Fruit fly (Drosophila melanogaster) whole organism, embryonic: Measurements from ENCODE around the gene CG3626.

Source experiments
- Atf6 ChIP-seq: fragments of 200-800 bp; sonication (Bioruptor generic); IDR thresholded peaks from 2 replicates; pipeline ENCODE4 v1.3.6; 2022; ENCODE audit warnings: missing biosample characterization, missing genetic modification characterization
- Bgb ChIP-seq: fragments of 200-800 bp; sonication (Bioruptor generic); IDR thresholded peaks from 2 replicates; pipeline ENCODE4 v1.3.6; 2022; ENCODE audit warnings: missing biosample characterization, missing genetic modification characterization; ENCODE audit not compliant: partially characterized antibody
- BtbVII ChIP-seq: fragments of 200-800 bp; sonication (Bioruptor generic); optimal IDR thresholded peaks from 3 replicates; lab custom pipeline; 2017; ENCODE audit warnings: missing biosample characterization, mild to moderate bottlenecking, missing genetic modification characterization
- C15 ChIP-seq: fragments of 200-800 bp; sonication (Bioruptor generic); IDR thresholded peaks from 3 replicates; pipeline ENCODE4 v1.3.6; 2022; ENCODE audit warnings: missing biosample characterization, missing genetic modification characterization
- CG10543 ChIP-seq: fragments of 200-800 bp; sonication (Bioruptor generic); optimal IDR thresholded peaks from 3 replicates; lab custom pipeline; 2017; ENCODE audit warnings: missing biosample characterization, mild to moderate bottlenecking, missing genetic modification characterization, moderate library complexity
- CG10959 ChIP-seq: fragments of 200-800 bp; sonication (Bioruptor generic); IDR thresholded peaks from 2 replicates; pipeline ENCODE4 v1.3.6; 2022; ENCODE audit warnings: missing biosample characterization, missing genetic modification characterization
- CG11093 ChIP-seq: fragments of 200-800 bp; sonication (Bioruptor generic); IDR thresholded peaks from 3 replicates; pipeline ENCODE4 v1.3.6; 2022; ENCODE audit warnings: missing biosample characterization, missing genetic modification characterization
- CG11398 ChIP-seq: fragments of 200-800 bp; sonication (Bioruptor generic); optimal IDR thresholded peaks from 2 replicates; lab custom pipeline; 2016; ENCODE audit warnings: missing biosample characterization, missing genetic modification characterization
- CG11695 ChIP-seq: fragments of 200-800 bp; sonication (Bioruptor generic); IDR thresholded peaks from 3 replicates; pipeline ENCODE4 v1.3.6; 2022; ENCODE audit warnings: missing biosample characterization, missing genetic modification characterization
- CG17361 ChIP-seq: fragments of 200-800 bp; sonication (Bioruptor generic); IDR thresholded peaks from 3 replicates; pipeline ENCODE4 v1.3.6; 2022; ENCODE audit warnings: missing biosample characterization, missing genetic modification characterization
- CG18011 ChIP-seq: fragments of 200-800 bp; sonication (Bioruptor generic); optimal IDR thresholded peaks from 2 replicates; lab custom pipeline; 2017; ENCODE audit warnings: missing biosample characterization, missing genetic modification characterization, mild to moderate bottlenecking, moderate library complexity, missing genotype
- CG30020 ChIP-seq: fragments of 200-800 bp; optimal IDR thresholded peaks from 2 replicates; lab custom pipeline; 2019; ENCODE audit warnings: missing biosample characterization, mild to moderate bottlenecking, missing genetic modification characterization, moderate library complexity
- CG31224 ChIP-seq: fragments of 200-800 bp; sonication (Bioruptor generic); IDR thresholded peaks from 2 replicates; pipeline ENCODE4 v1.3.6; 2022; ENCODE audit warnings: missing biosample characterization, missing genetic modification characterization
- CG32772 ChIP-seq: fragments of 200-800 bp; sonication (Bioruptor generic); IDR thresholded peaks from 2 replicates; pipeline ENCODE4 v1.3.6; 2022; ENCODE audit warnings: missing biosample characterization, missing genetic modification characterization
- CG6254 ChIP-seq: fragments of 200-800 bp; sonication (Bioruptor generic); optimal IDR thresholded peaks from 3 replicates; lab custom pipeline; 2017; ENCODE audit warnings: mild to moderate bottlenecking, missing biosample characterization, missing genetic modification reagents, missing genetic modification characterization
- CG6683 ChIP-seq: fragments of 200-800 bp; sonication (Bioruptor generic); optimal IDR thresholded peaks from 2 replicates; lab custom pipeline; 2017; ENCODE audit warnings: missing biosample characterization, mild to moderate bottlenecking, missing genetic modification characterization, missing genetic modification reagents
- CG7271 ChIP-seq: fragments of 200-800 bp; sonication (Bioruptor generic); optimal IDR thresholded peaks from 2 replicates; lab custom pipeline; 2018; ENCODE audit warnings: missing biosample characterization, mild to moderate bottlenecking, missing genetic modification characterization, moderate library complexity
- CG8089 ChIP-seq: fragments of 200-800 bp; sonication (Bioruptor generic); optimal IDR thresholded peaks from 3 replicates; lab custom pipeline; 2016; ENCODE audit warnings: missing biosample characterization, missing genetic modification characterization
- CG8478 ChIP-seq: fragments of >200 bp; optimal IDR thresholded peaks from 2 replicates; lab custom pipeline; 2018
- CG9876 ChIP-seq: fragments of 200-800 bp; sonication (Bioruptor generic); optimal IDR thresholded peaks from 2 replicates; lab custom pipeline; 2016; ENCODE audit warnings: missing biosample characterization, missing genetic modification characterization
- D ChIP-seq, 2 experiments: fragments of 200-800 bp in 1 of 2; fragments of >200 bp in 1 of 2; sonication (Bioruptor generic) in 1 of 2; optimal IDR thresholded peaks; 2 replicates in 1 of 2; 3 replicates in 1 of 2; lab custom pipeline; 2017; ENCODE audit warnings: mild to moderate bottlenecking in 1 of 2, missing biosample characterization in 1 of 2, missing genetic modification characterization in 1 of 2, missing genetic modification reagents in 1 of 2
- E2f1 ChIP-seq: fragments of 200-800 bp; sonication (Bioruptor generic); IDR thresholded peaks from 2 replicates; pipeline ENCODE4 v1.3.6; 2022; ENCODE audit warnings: missing biosample characterization, missing genetic modification characterization
- Ets65A ChIP-seq: fragments of 200-800 bp; sonication (Bioruptor generic); peaks from one replicate; lab custom pipeline; 2016; ENCODE audit warnings: missing biosample characterization, missing genetic modification characterization
- Hey ChIP-seq: fragments of 200-800 bp; sonication (Bioruptor generic); optimal IDR thresholded peaks from 3 replicates; lab custom pipeline; 2018; ENCODE audit warnings: missing biosample characterization, mild to moderate bottlenecking, missing genetic modification characterization
- Hsf ChIP-seq: fragments of 200-800 bp; sonication (Bioruptor generic); optimal IDR thresholded peaks from 3 replicates; lab custom pipeline; 2016; ENCODE audit warnings: missing biosample characterization, missing genetic modification characterization
- MTF-1 ChIP-seq: fragments of 200-800 bp; sonication (Bioruptor generic); optimal IDR thresholded peaks from 2 replicates; lab custom pipeline; 2018; ENCODE audit warnings: missing biosample characterization, mild to moderate bottlenecking, missing genetic modification characterization, borderline replicate concordance
- Med ChIP-seq: fragments of 200-800 bp; sonication (Bioruptor generic); peaks from one replicate; lab custom pipeline; 2016; ENCODE audit warnings: missing biosample characterization, missing genetic modification characterization, mild to moderate bottlenecking, inconsistent platforms, moderate library complexity
- NC2α ChIP-seq: fragments of 200-800 bp; sonication (Bioruptor generic); optimal IDR thresholded peaks from 2 replicates; lab custom pipeline; 2016; ENCODE audit warnings: missing biosample characterization, missing genetic modification characterization
- Nf-YC ChIP-seq: fragments of 200-800 bp; optimal IDR thresholded peaks from 3 replicates; lab custom pipeline; 2019; ENCODE audit warnings: missing biosample characterization, mild to moderate bottlenecking, missing genetic modification characterization, moderate library complexity
- Oli ChIP-seq: fragments of 200-800 bp; sonication (Bioruptor generic); optimal IDR thresholded peaks from 2 replicates; lab custom pipeline; 2018; ENCODE audit warnings: missing biosample characterization, mild to moderate bottlenecking, missing genetic modification characterization, moderate library complexity
- ab ChIP-seq: fragments of 200-800 bp; sonication (Bioruptor generic); optimal IDR thresholded peaks from 2 replicates; lab custom pipeline; 2016; ENCODE audit warnings: missing biosample characterization, missing genetic modification characterization
- bigmax ChIP-seq: fragments of 200-800 bp; sonication (Bioruptor generic); optimal IDR thresholded peaks from 2 replicates; lab custom pipeline; 2018; ENCODE audit warnings: missing biosample characterization, mild to moderate bottlenecking, missing genetic modification characterization
- caup ChIP-seq: fragments of 200-800 bp; sonication (Bioruptor generic); optimal IDR thresholded peaks from 3 replicates; lab custom pipeline; 2017; ENCODE audit warnings: missing biosample characterization, mild to moderate bottlenecking, missing genetic modification characterization, moderate library complexity; ENCODE audit not compliant: severe bottlenecking
- corto ChIP-seq: fragments of 200-800 bp; sonication (Bioruptor generic); optimal IDR thresholded peaks from 2 replicates; lab custom pipeline; 2016; ENCODE audit warnings: missing biosample characterization, mild to moderate bottlenecking, missing genetic modification characterization, moderate library complexity
- en ChIP-seq: fragments of 200-800 bp; sonication (Bioruptor generic); optimal IDR thresholded peaks from 2 replicates; lab custom pipeline; 2016; ENCODE audit warnings: missing biosample characterization, missing genetic modification characterization
- fd64A ChIP-seq: fragments of 200-800 bp; sonication (Bioruptor generic); optimal IDR thresholded peaks from 3 replicates; lab custom pipeline; 2018; ENCODE audit warnings: missing biosample characterization, mild to moderate bottlenecking, missing genetic modification characterization
- gcm ChIP-seq: fragments of 200-800 bp; sonication (Bioruptor generic); optimal IDR thresholded peaks from 2 replicates; lab custom pipeline; 2019; ENCODE audit warnings: missing biosample characterization, mild to moderate bottlenecking, missing genetic modification characterization, moderate library complexity
- gsb ChIP-seq: fragments of 200-800 bp; sonication (Bioruptor generic); IDR thresholded peaks from 2 replicates; pipeline ENCODE4 v1.3.6; 2022; ENCODE audit warnings: missing biosample characterization, missing genetic modification characterization
- hkb ChIP-seq, 2 experiments: fragments of 200-800 bp in 1 of 2; fragments of >200 bp in 1 of 2; sonication (Bioruptor generic) in 1 of 2; IDR thresholded peaks in 1 of 2; optimal IDR thresholded peaks in 1 of 2; 2 replicates each; pipeline versions ENCODE4 v1.3.6 to Lab custom; 2017 to 2022; ENCODE audit warnings: missing biosample characterization in 1 of 2, missing genetic modification characterization in 1 of 2
- ind ChIP-seq: fragments of 200-800 bp; sonication (Bioruptor generic); optimal IDR thresholded peaks from 3 replicates; lab custom pipeline; 2016; ENCODE audit warnings: missing biosample characterization, missing genetic modification characterization
- jigr1 ChIP-seq: fragments of 200-800 bp; sonication (Bioruptor generic); IDR thresholded peaks from 3 replicates; pipeline ENCODE4 v1.3.6; 2022; ENCODE audit warnings: missing biosample characterization, missing genetic modification characterization
- jing ChIP-seq: fragments of 200-800 bp; sonication (Bioruptor generic); optimal IDR thresholded peaks from 2 replicates; lab custom pipeline; 2018; ENCODE audit warnings: missing biosample characterization, mild to moderate bottlenecking, missing genetic modification characterization
- jumu ChIP-seq: fragments of 200-800 bp; sonication (Bioruptor generic); optimal IDR thresholded peaks from 3 replicates; lab custom pipeline; 2016; ENCODE audit warnings: missing biosample characterization, missing genetic modification characterization
- pzg ChIP-seq: fragments of 200-800 bp; sonication (Bioruptor generic); optimal IDR thresholded peaks from 3 replicates; lab custom pipeline; 2018; ENCODE audit warnings: missing biosample characterization, mild to moderate bottlenecking, missing genetic modification characterization, moderate library complexity
- repo ChIP-seq: fragments of 200-800 bp; sonication (Bioruptor generic); optimal IDR thresholded peaks from 2 replicates; lab custom pipeline; 2016; ENCODE audit warnings: missing biosample characterization, missing genetic modification characterization
- sd ChIP-seq: fragments of 200-800 bp; sonication (Bioruptor generic); optimal IDR thresholded peaks from 3 replicates; lab custom pipeline; 2018; ENCODE audit warnings: missing biosample characterization, mild to moderate bottlenecking, missing genetic modification characterization, moderate library complexity
- sima ChIP-seq: fragments of 200-800 bp; sonication (Bioruptor generic); optimal IDR thresholded peaks from 2 replicates; lab custom pipeline; 2016; ENCODE audit warnings: missing biosample characterization, missing genetic modification characterization
- sob ChIP-seq: fragments of 200-800 bp; sonication (Bioruptor generic); IDR thresholded peaks from 2 replicates; pipeline ENCODE4 v1.3.6; 2022; ENCODE audit warnings: missing biosample characterization, missing genetic modification characterization
- toy ChIP-seq: fragments of 200-800 bp; sonication (Bioruptor generic); IDR thresholded peaks from 2 replicates; pipeline ENCODE4 v1.3.6; 2022; ENCODE audit warnings: missing biosample characterization, missing genetic modification characterization
- trh ChIP-seq: fragments of 200-800 bp; sonication (Bioruptor generic); optimal IDR thresholded peaks from 2 replicates; lab custom pipeline; 2016; ENCODE audit warnings: missing biosample characterization, missing genetic modification characterization

Gene CG3626

DNA sequence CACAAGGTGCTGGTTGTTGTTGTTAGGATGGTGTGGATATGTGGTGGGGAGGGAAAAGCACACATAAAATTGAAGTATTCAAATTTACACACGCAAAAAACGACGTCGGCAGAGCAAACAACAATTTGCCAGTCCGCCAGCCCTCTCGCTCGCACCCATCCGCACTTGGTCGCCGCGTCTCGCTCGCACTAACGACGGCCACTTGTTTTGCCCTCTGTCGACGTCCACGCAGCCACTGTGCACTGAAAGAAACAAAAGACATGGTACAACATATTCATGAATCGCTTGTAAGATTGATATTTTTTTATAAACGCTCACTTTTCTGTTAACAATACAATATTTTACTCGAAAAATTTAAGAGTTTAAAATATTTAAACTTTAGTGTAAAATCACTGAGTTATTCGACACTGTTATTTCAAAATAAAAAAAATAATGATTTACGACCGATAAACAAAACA, 42.3 kb upstream of the CG3626 start (continued):
- TF ChIP-seq caup (GFP tag; lab: Kevin White, UChicago): peak; percentile 37
- no peak for TF ChIP-seq CG8478
- TF ChIP-seq CG10959: no peak; the same call in 1 of the 2 replicates
- no peak for TF ChIP-seq MTF-1 (GFP tag; lab: Kevin White, UChicago)
- peak; percentile 90 for TF ChIP-seq Med (GFP tag; lab: Kevin White, UChicago)
- no peak for TF ChIP-seq jing (GFP tag; lab: Kevin White, UChicago)
- TF ChIP-seq bigmax (GFP tag; lab: Kevin White, UChicago): no peak
- peak; percentile 15 for TF ChIP-seq sd
- peak; percentile 27 for TF ChIP-seq CG18011 (GFP tag; lab: Kevin White, UChicago)
- peak; percentile 12 for TF ChIP-seq CG10543 (GFP tag; lab: Kevin White, UChicago)
- TF ChIP-seq CG11695: peak; percentile 69; the same call in 2 of the 3 replicates
- TF ChIP-seq CG8089: no peak
- TF ChIP-seq corto (GFP tag; lab: Kevin White, UChicago): no peak
- TF ChIP-seq Oli (tag; lab: Kevin White, UChicago): peak; percentile 60
- no peak for TF ChIP-seq Hey (tag; lab: Kevin White, UChicago)
- TF ChIP-seq gsb (GFP tag; lab: Robert Waterston, UW): peak; percentile 38; the same call in 1 of the 2 replicates
- peak; percentile 18 for TF ChIP-seq gcm (GFP tag; lab: Kevin White, UChicago)
- TF ChIP-seq toy: no peak
- TF ChIP-seq ab (GFP tag; lab: Kevin White, UChicago): no peak
- no peak for TF ChIP-seq en (GFP tag; lab: Kevin White, UChicago)
- no peak for TF ChIP-seq trh (GFP tag; lab: Kevin White, UChicago)
- TF ChIP-seq CG11398: no peak
- TF ChIP-seq Nf-YC: peak; percentile 64
- no peak for TF ChIP-seq Bgb (GFP tag; lab: Robert Waterston, UW)
- TF ChIP-seq Ets65A (GFP tag; lab: Kevin White, UChicago): peak; percentile 93
- no peak for TF ChIP-seq CG7271
- no peak; the same call in 1 of the 2 replicates for TF ChIP-seq E2f1 (GFP tag; lab: Robert Waterston, UW)
- no peak for TF ChIP-seq D (optimal IDR thresholded peaks at IDR 0.05; lab: Kevin White, UChicago)
- no peak for TF ChIP-seq D (GFP tag; optimal IDR thresholded peaks at IDR 0.05; lab: Kevin White, UChicago)
- peak; percentile 50; the same call in 1 of the 3 replicates for TF ChIP-seq CG11093 (GFP tag; lab: Robert Waterston, UW)
- no peak for TF ChIP-seq hkb (optimal IDR thresholded peaks at IDR 0.05; lab: Kevin White, UChicago)
- TF ChIP-seq hkb (GFP tag; IDR thresholded peaks at IDR 0.05; lab: Robert Waterston, UW): peak; percentile 43
- no peak for TF ChIP-seq fd64A
- TF ChIP-seq CG6683 (GFP tag; lab: Kevin White, UChicago): peak; percentile 38
- no peak for TF ChIP-seq sima (GFP tag; lab: Kevin White, UChicago)
- no peak for TF ChIP-seq CG9876 (GFP tag; lab: Kevin White, UChicago)
- peak; percentile 41 for TF ChIP-seq jumu (GFP tag; lab: Kevin White, UChicago)
- peak; percentile 16; the same call in 1 of the 2 replicates for TF ChIP-seq Atf6 (GFP tag; lab: Robert Waterston, UW)
- 0 out of 2 replicates have a peak, but pooled peaks have one; percentile 9 for TF ChIP-seq CG31224 (GFP tag; lab: Robert Waterston, UW)
- TF ChIP-seq CG30020: no peak
- TF ChIP-seq Hsf: peak; percentile 56
- peak; percentile 43; the same call in 1 of the 2 replicates for TF ChIP-seq sob (GFP tag; lab: Robert Waterston, UW)
- no peak for TF ChIP-seq CG32772 (GFP tag; lab: Robert Waterston, UW)
- TF ChIP-seq repo (GFP tag; lab: Kevin White, UChicago): no peak
- no peak for TF ChIP-seq pzg (GFP tag; lab: Kevin White, UChicago)
- TF ChIP-seq jigr1: 0 out of 3 replicates have a peak, but pooled peaks have one; percentile 21
- TF ChIP-seq C15 (GFP tag; lab: Robert Waterston, UW): no peak
- peak; percentile 60 for TF ChIP-seq ind (GFP tag; lab: Kevin White, UChicago)
- TF ChIP-seq NC2α: no peak
- TF ChIP-seq BtbVII (GFP tag; lab: Kevin White, UChicago): no peak
- peak; percentile 49; the same call in 2 of the 3 replicates for TF ChIP-seq CG17361 (GFP tag; lab: Robert Waterston, UW)
- no peak for TF ChIP-seq CG6254 (GFP tag; lab: Kevin White, UChicago)
